Worm (Caenorhabditis elegans) whole organism, L1 larva: Measurements from ENCODE around the gene zak-1.

Experiments used
- C16A3.4 ChIP-seq: fragments of 150-350 bp; optimal IDR thresholded peaks from 2 replicates; lab custom pipeline; 2014; ENCODE audit warnings: missing biosample characterization, missing genetic modification characterization
- C34B4.2 ChIP-seq: sonication (generic microtip); optimal IDR thresholded peaks from 2 replicates; lab custom pipeline; 2017; ENCODE audit warnings: mild to moderate bottlenecking, missing genetic modification characterization, missing compliant biosample characterization
- F16B12.6 ChIP-seq: fragments of 150-350 bp; optimal IDR thresholded peaks from 2 replicates; lab custom pipeline; 2014; ENCODE audit warnings: missing biosample characterization, missing genetic modification characterization
- aha-1 ChIP-seq: fragments of 150-350 bp; optimal IDR thresholded peaks from 2 replicates; lab custom pipeline; 2014; ENCODE audit warnings: missing biosample characterization, missing genetic modification characterization
- alr-1 ChIP-seq: fragments of 200-800 bp; sonication (Bioruptor generic); optimal IDR thresholded peaks from 2 replicates; lab custom pipeline; 2018; ENCODE audit warnings: borderline replicate concordance, mild to moderate bottlenecking, missing genetic modification characterization, missing compliant biosample characterization
- ceh-8 ChIP-seq: fragments of 200-800 bp; sonication (Bioruptor generic); optimal IDR thresholded peaks from 2 replicates; lab custom pipeline; 2018; ENCODE audit warnings: mild to moderate bottlenecking, missing genetic modification characterization, moderate library complexity, missing compliant biosample characterization
- ceh-88 ChIP-seq: fragments of 200-800 bp; sonication (Bioruptor generic); IDR thresholded peaks from 2 replicates; pipeline ENCODE4 v1.3.6; 2022; ENCODE audit warnings: missing genetic modification characterization, missing compliant biosample characterization
- ceh-90 ChIP-seq: sonication (generic microtip); optimal IDR thresholded peaks from 2 replicates; lab custom pipeline; 2016; ENCODE audit warnings: missing genetic modification characterization, missing compliant biosample characterization
- dsc-1 ChIP-seq: sonication (generic microtip); optimal IDR thresholded peaks from 2 replicates; lab custom pipeline; 2016; ENCODE audit warnings: mild to moderate bottlenecking, missing genetic modification characterization, missing compliant biosample characterization
- efl-1 ChIP-seq, 4 experiments: fragments of 150-350 bp; optimal IDR thresholded peaks in 3 of 4; peaks in 1 of 4; 1 replicate in 1 of 4; 2 replicates in 3 of 4; lab custom pipeline; 2014; ENCODE audit warnings: missing biosample characterization in 2 of 4, missing genetic modification characterization in 2 of 4, missing genetic modification reagents in 2 of 4
- efl-3 ChIP-seq: fragments of 200-800 bp; sonication (Bioruptor generic); optimal IDR thresholded peaks from 2 replicates; lab custom pipeline; 2018; ENCODE audit warnings: mild to moderate bottlenecking, missing genetic modification characterization, missing compliant biosample characterization
- elt-2 ChIP-seq: sonication (generic microtip); optimal IDR thresholded peaks from 2 replicates; lab custom pipeline; 2016; ENCODE audit warnings: missing genetic modification characterization, mild to moderate bottlenecking, inconsistent platforms, missing compliant biosample characterization, missing genetic modification reagents
- elt-3 ChIP-seq, 6 experiments: fragments of 150-350 bp in 1 of 6; sonication (generic microtip); optimal IDR thresholded peaks; 2 replicates each; lab custom pipeline; 2017 to 2018; ENCODE audit warnings: missing biosample characterization in 6 of 6, missing genetic modification characterization in 6 of 6, inconsistent platforms in 1 of 6
- ets-5 ChIP-seq: fragments of 200-800 bp; sonication (Bioruptor generic); IDR thresholded peaks from 2 replicates; pipeline ENCODE4 v1.3.6; 2022; ENCODE audit warnings: missing genetic modification characterization, missing compliant biosample characterization
- fkh-4 ChIP-seq: sonication (generic microtip); optimal IDR thresholded peaks from 2 replicates; lab custom pipeline; 2016; ENCODE audit warnings: missing compliant biosample characterization, missing genetic modification characterization, borderline replicate concordance
- grh-1 ChIP-seq: fragments of 200-800 bp; sonication (Bioruptor generic); IDR thresholded peaks from 2 replicates; pipeline ENCODE4 v1.3.6; 2022; ENCODE audit warnings: missing genetic modification reagents, missing genetic modification characterization, missing compliant biosample characterization
- hlh-17 ChIP-seq: fragments of 200-800 bp; sonication (Bioruptor generic); optimal IDR thresholded peaks from 2 replicates; lab custom pipeline; 2018; ENCODE audit warnings: missing genetic modification characterization, mild to moderate bottlenecking, missing compliant biosample characterization, moderate library complexity, borderline replicate concordance
- jun-1 ChIP-seq: fragments of 150-350 bp; optimal IDR thresholded peaks from 2 replicates; lab custom pipeline; 2014; ENCODE audit warnings: missing biosample characterization, missing genetic modification reagents, missing genetic modification characterization
- lin-14 ChIP-seq: fragments of 200-800 bp; sonication (Bioruptor generic); optimal IDR thresholded peaks from 2 replicates; lab custom pipeline; 2018; ENCODE audit warnings: mild to moderate bottlenecking, missing genetic modification characterization, moderate library complexity, missing compliant biosample characterization
- lin-15B ChIP-seq: fragments of 150-350 bp; sonication (generic microtip); optimal IDR thresholded peaks from 3 replicates; lab custom pipeline; 2014; ENCODE audit warnings: missing biosample characterization, missing genetic modification characterization
- lin-35 ChIP-seq, 2 experiments: fragments of 150-350 bp; optimal IDR thresholded peaks; 2 replicates each; lab custom pipeline; 2014; ENCODE audit warnings: missing biosample characterization in 2 of 2, missing genetic modification characterization in 2 of 2, missing genetic modification reagents in 2 of 2
- lsy-2 ChIP-seq, 2 experiments: fragments of 150-350 bp; optimal IDR thresholded peaks; 2 replicates each; lab custom pipeline; 2014; ENCODE audit warnings: missing biosample characterization in 2 of 2, missing genetic modification characterization in 2 of 2
- mab-9 ChIP-seq: fragments of 200-800 bp; sonication (Bioruptor generic); IDR thresholded peaks from 2 replicates; pipeline ENCODE4 v1.3.6; 2022; ENCODE audit warnings: missing genetic modification reagents, missing genetic modification characterization, missing compliant biosample characterization
- mdl-1 ChIP-seq, 2 experiments: fragments of 150-350 bp; optimal IDR thresholded peaks; 2 replicates each; lab custom pipeline; 2014 to 2017; ENCODE audit warnings: missing biosample characterization in 2 of 2, missing genetic modification characterization in 2 of 2, inconsistent platforms in 1 of 2
- mep-1 ChIP-seq: fragments of 150-350 bp; optimal IDR thresholded peaks from 2 replicates; lab custom pipeline; 2014; ENCODE audit warnings: missing biosample characterization, missing genetic modification characterization
- nhr-12 ChIP-seq: sonication (generic microtip); optimal IDR thresholded peaks from 2 replicates; lab custom pipeline; 2017; ENCODE audit warnings: missing biosample characterization, missing genetic modification characterization
- nhr-47 ChIP-seq: sonication (generic microtip); optimal IDR thresholded peaks from 2 replicates; lab custom pipeline; 2016; ENCODE audit warnings: mild to moderate bottlenecking, missing genetic modification characterization, moderate library complexity, missing compliant biosample characterization
- nhr-71 ChIP-seq: sonication (generic microtip); optimal IDR thresholded peaks from 2 replicates; lab custom pipeline; 2016; ENCODE audit warnings: mild to moderate bottlenecking, missing genetic modification characterization, moderate library complexity, missing compliant biosample characterization
- nhr-77 ChIP-seq: fragments of 150-350 bp; optimal IDR thresholded peaks from 2 replicates; lab custom pipeline; 2014; ENCODE audit warnings: missing biosample characterization, missing genetic modification characterization
- nhr-84 ChIP-seq: sonication (generic microtip); optimal IDR thresholded peaks from 2 replicates; lab custom pipeline; 2017; ENCODE audit warnings: missing biosample characterization, missing genetic modification characterization
- nhr-85 ChIP-seq: sonication (generic microtip); peaks from one replicate; lab custom pipeline; 2016; ENCODE audit warnings: missing genetic modification characterization, inconsistent platforms, missing compliant biosample characterization
- nhr-90 ChIP-seq: sonication (generic microtip); optimal IDR thresholded peaks from 2 replicates; lab custom pipeline; 2016; ENCODE audit warnings: mild to moderate bottlenecking, missing genetic modification characterization, missing compliant biosample characterization; ENCODE audit not compliant: poor library complexity
- rnt-1 ChIP-seq: sonication (generic microtip); optimal IDR thresholded peaks from 2 replicates; lab custom pipeline; 2016; ENCODE audit warnings: mild to moderate bottlenecking, missing genetic modification characterization, moderate library complexity, missing compliant biosample characterization
- skn-1 ChIP-seq: fragments of 150-350 bp; optimal IDR thresholded peaks from 2 replicates; lab custom pipeline; 2014; ENCODE audit warnings: missing biosample characterization, missing genetic modification characterization
- snpc-4 ChIP-seq: fragments of 150-350 bp; optimal IDR thresholded peaks from 2 replicates; lab custom pipeline; 2014; ENCODE audit warnings: missing biosample characterization, missing genetic modification characterization
- snu-23 ChIP-seq: sonication (generic microtip); optimal IDR thresholded peaks from 2 replicates; lab custom pipeline; 2016; ENCODE audit warnings: missing genetic modification characterization, missing compliant biosample characterization
- tbx-2 ChIP-seq: sonication (generic microtip); optimal IDR thresholded peaks from 2 replicates; lab custom pipeline; 2016; ENCODE audit warnings: missing genetic modification characterization, missing compliant biosample characterization
- unc-130 ChIP-seq: fragments of 150-350 bp; optimal IDR thresholded peaks from 2 replicates; lab custom pipeline; 2017; ENCODE audit warnings: missing biosample characterization, missing genetic modification characterization, inconsistent platforms
- unc-62 ChIP-seq: fragments of 150-350 bp; optimal IDR thresholded peaks from 2 replicates; lab custom pipeline; 2014; ENCODE audit warnings: missing biosample characterization, missing genetic modification reagents, missing genetic modification characterization
- unc-86 ChIP-seq: sonication (generic microtip); optimal IDR thresholded peaks from 2 replicates; lab custom pipeline; 2016; ENCODE audit warnings: missing genetic modification characterization, missing compliant biosample characterization
- unc-98 ChIP-seq: fragments of 200-800 bp; sonication (Bioruptor generic); IDR thresholded peaks from 2 replicates; pipeline ENCODE4 v1.3.6; 2022; ENCODE audit warnings: missing genetic modification characterization, missing compliant biosample characterization
- xbp-1 ChIP-seq: sonication (generic microtip); optimal IDR thresholded peaks from 2 replicates; lab custom pipeline; 2016; ENCODE audit warnings: missing genetic modification characterization, missing compliant biosample characterization
- zag-1 ChIP-seq: fragments of 150-350 bp; optimal IDR thresholded peaks from 2 replicates; lab custom pipeline; 2014; ENCODE audit warnings: missing biosample characterization, missing genetic modification characterization

Gene zak-1

ce11 chrIII:6856709-6857108 is at the start of gene zak-1:
zak-1 (minus strand) TSS chrIII:6856809.
- TF ChIP-seq efl-3 (GFP tag; lab: Kevin White, UChicago) (no peak), alr-1 (tag; lab: Kevin White, UChicago) (no peak)

- TF ChIP-seq grh-1 (GFP tag; lab: Robert Waterston, UW) (no peak), unc-130 (peak; percentile 10)
- TF ChIP-seq, all 84 proteins: peak for 1
Observed at ce11 chrIII:6906409-6906808, 49.8 kb upstream of the zak-1 start, which contains the start of gene T07E3.2. T07E3.2 (plus strand) TSS chrIII:6906709.

- TF ChIP-seq ceh-90 (no peak), lin-14 (peak; percentile 6), efl-1 (optimal IDR thresholded peaks at IDR 0.05; lab: Kevin White, UChicago) (no peak), efl-1 (GFP tag; optimal IDR thresholded peaks at IDR 0.05 in 1 of 2; lab: Kevin White, UChicago) (peak in 1 of 2 experiments; percentile 58), lsy-2 (tag; optimal IDR thresholded peaks at IDR 0.05; lab: Kevin White, UChicago) (peak in 1 of 2 experiments; percentile 51), rnt-1 (peak; percentile 52)
Observed at ce11 chrIII:6904468-6904867, 47.9 kb upstream of the zak-1 start.

- TF ChIP-seq nhr-71 (tag; lab: Kevin White, UChicago) = peak; percentile 5
- peak in 1 of 2 experiments; percentile 13 for TF ChIP-seq efl-1 (optimal IDR thresholded peaks at IDR 0.05; lab: Kevin White, UChicago)
- no peak for TF ChIP-seq efl-1 (GFP tag; optimal IDR thresholded peaks at IDR 0.05 in 1 of 2; lab: Kevin White, UChicago)
- no peak for TF ChIP-seq elt-3 (tag; optimal IDR thresholded peaks at IDR 0.05; lab: Kevin White, UChicago)
- TF ChIP-seq unc-86 (tag; lab: Kevin White, UChicago) = no peak
- TF ChIP-seq nhr-85 (tag; lab: Kevin White, UChicago) = peak; percentile 43
- no peak for TF ChIP-seq snpc-4 (tag; lab: Kevin White, UChicago)
- peak; percentile 1 for TF ChIP-seq nhr-47 (tag; lab: Kevin White, UChicago)
- TF ChIP-seq lin-14 = peak; percentile 66
- TF ChIP-seq elt-2 (tag; lab: Kevin White, UChicago) = peak; percentile 19
- TF ChIP-seq lin-15B = no peak
- peak; percentile 1 for TF ChIP-seq snu-23
- TF ChIP-seq skn-1 (tag; lab: Kevin White, UChicago) = no peak
- TF ChIP-seq mdl-1 (tag; optimal IDR thresholded peaks at IDR 0.05; lab: Kevin White, UChicago) = no peak
- no peak for TF ChIP-seq aha-1 (tag; lab: Kevin White, UChicago)
- no peak for TF ChIP-seq hlh-17 (GFP tag; lab: Kevin White, UChicago)
- no peak for TF ChIP-seq nhr-84 (tag; lab: Kevin White, UChicago)
- no peak for TF ChIP-seq unc-62 (GFP tag; lab: Kevin White, UChicago)
- peak in 1 of 2 experiments; percentile 54 for TF ChIP-seq lsy-2 (tag; optimal IDR thresholded peaks at IDR 0.05; lab: Kevin White, UChicago)
- TF ChIP-seq nhr-90 (tag; lab: Kevin White, UChicago) = no peak
- TF ChIP-seq xbp-1 (tag; lab: Kevin White, UChicago) = no peak
- TF ChIP-seq C16A3.4 = no peak
- TF ChIP-seq C34B4.2 (tag; lab: Kevin White, UChicago) = no peak
- TF ChIP-seq ceh-88 (GFP tag; lab: Robert Waterston, UW) = no peak
- TF ChIP-seq dsc-1 (tag; lab: Kevin White, UChicago) = peak; percentile 31
- TF ChIP-seq ceh-8 (GFP tag; lab: Kevin White, UChicago) = no peak
- no peak for TF ChIP-seq fkh-4 (tag; lab: Kevin White, UChicago)
- no peak for TF ChIP-seq nhr-77 (tag; lab: Kevin White, UChicago)
- no peak for TF ChIP-seq zag-1
- TF ChIP-seq mab-9 (GFP tag; lab: Robert Waterston, UW) = no peak
- TF ChIP-seq alr-1 (tag; lab: Kevin White, UChicago) = no peak
- no peak for TF ChIP-seq nhr-12 (tag; lab: Kevin White, UChicago)
- no peak for TF ChIP-seq jun-1
- peak in 1 of 2 experiments; percentile 17 for TF ChIP-seq lin-35 (GFP tag; optimal IDR thresholded peaks at IDR 0.05; lab: Kevin White, UChicago)
- no peak for TF ChIP-seq ets-5 (GFP tag; lab: Robert Waterston, UW)
- no peak for TF ChIP-seq unc-98 (GFP tag; lab: Robert Waterston, UW)
- TF ChIP-seq F16B12.6 (tag; lab: Kevin White, UChicago) = no peak
- TF ChIP-seq mep-1 (tag; lab: Kevin White, UChicago) = no peak
- peak; percentile 3 for TF ChIP-seq tbx-2
Observed at ce11 chrIII:6903056-6903977, 46.7 kb upstream of the zak-1 start, which contains the start of the genes brc-2 and T07E3.3. brc-2 (minus strand) TSS chrIII:6903106. T07E3.3 (plus strand) TSS chrIII:6903877.
